Fruit fly (Drosophila melanogaster) whole organism, embryonic: Measurements from ENCODE around the gene Or83a.

Experiments
- ATbp ChIP-seq: fragments of 200-800 bp; sonication (Bioruptor generic); optimal IDR thresholded peaks from 2 replicates; lab custom pipeline; 2017; ENCODE audit warnings: missing biosample characterization, mild to moderate bottlenecking, missing genetic modification characterization, missing genetic modification reagents
- B-H2 ChIP-seq: fragments of 200-800 bp; sonication (Bioruptor generic); optimal IDR thresholded peaks from 2 replicates; lab custom pipeline; 2018; ENCODE audit warnings: missing biosample characterization, mild to moderate bottlenecking, missing genetic modification characterization
- CG11093 ChIP-seq: fragments of 200-800 bp; sonication (Bioruptor generic); IDR thresholded peaks from 3 replicates; pipeline ENCODE4 v1.3.6; 2022; ENCODE audit warnings: missing biosample characterization, missing genetic modification characterization
- CG11696 ChIP-seq: fragments of 200-800 bp; sonication (Bioruptor generic); IDR thresholded peaks from 2 replicates; pipeline ENCODE4 v1.3.6; 2022; ENCODE audit warnings: missing biosample characterization, missing genetic modification characterization
- CG15073 ChIP-seq: fragments of 200-800 bp; sonication (Bioruptor generic); optimal IDR thresholded peaks from 2 replicates; lab custom pipeline; 2016; ENCODE audit warnings: missing biosample characterization, missing genetic modification characterization
- CG1602 ChIP-seq: fragments of 200-800 bp; sonication (Bioruptor generic); optimal IDR thresholded peaks from 3 replicates; lab custom pipeline; 2016; ENCODE audit warnings: missing biosample characterization, missing genetic modification characterization
- CG17361 ChIP-seq: fragments of 200-800 bp; sonication (Bioruptor generic); IDR thresholded peaks from 3 replicates; pipeline ENCODE4 v1.3.6; 2022; ENCODE audit warnings: missing biosample characterization, missing genetic modification characterization
- CG31365 ChIP-seq: fragments of 200-800 bp; sonication (Bioruptor generic); optimal IDR thresholded peaks from 2 replicates; lab custom pipeline; 2018; ENCODE audit warnings: missing biosample characterization, mild to moderate bottlenecking, missing genetic modification characterization
- CG32532 ChIP-seq: fragments of 200-800 bp; sonication (Bioruptor generic); IDR thresholded peaks from 2 replicates; pipeline ENCODE4 v1.3.6; 2022; ENCODE audit warnings: missing biosample characterization, missing genetic modification characterization
- CG34224 ChIP-seq: fragments of 200-800 bp; sonication (Bioruptor generic); IDR thresholded peaks from 3 replicates; pipeline ENCODE4 v1.3.6; 2022; ENCODE audit warnings: missing biosample characterization, missing genetic modification characterization; ENCODE audit not compliant: partially characterized antibody
- CG3726 ChIP-seq: fragments of 200-800 bp; sonication (Bioruptor generic); IDR thresholded peaks from 3 replicates; pipeline ENCODE4, ENCODE4 v1.3.6; 2022; ENCODE audit warnings: missing biosample characterization, missing genetic modification characterization
- CG43689 ChIP-seq: fragments of 200-800 bp; sonication (Bioruptor generic); IDR thresholded peaks from 2 replicates; pipeline ENCODE4 v1.3.6; 2022; ENCODE audit warnings: missing biosample characterization, missing genetic modification characterization
- CG5180 ChIP-seq: fragments of 200-800 bp; sonication (Bioruptor generic); optimal IDR thresholded peaks from 3 replicates; lab custom pipeline; 2017; ENCODE audit warnings: missing biosample characterization, missing genetic modification characterization, mild to moderate bottlenecking, moderate library complexity, missing genetic modification reagents
- CG5953 ChIP-seq: fragments of 200-800 bp; sonication (Bioruptor generic); IDR thresholded peaks from 2 replicates; pipeline ENCODE4 v1.3.6; 2022; ENCODE audit warnings: missing biosample characterization, missing genetic modification characterization
- CG7357 ChIP-seq: fragments of 200-800 bp; sonication (Bioruptor generic); IDR thresholded peaks from 3 replicates; pipeline ENCODE4 v1.3.6; 2022; ENCODE audit warnings: missing biosample characterization, missing genetic modification characterization
- CG7745 ChIP-seq: fragments of 200-800 bp; sonication (Bioruptor generic); optimal IDR thresholded peaks from 2 replicates; lab custom pipeline; 2018; ENCODE audit warnings: missing biosample characterization, mild to moderate bottlenecking, missing genetic modification characterization, moderate library complexity
- CG8089 ChIP-seq: fragments of 200-800 bp; sonication (Bioruptor generic); optimal IDR thresholded peaks from 3 replicates; lab custom pipeline; 2016; ENCODE audit warnings: missing biosample characterization, missing genetic modification characterization
- CkIIα-i1 ChIP-seq: fragments of 200-800 bp; sonication (Bioruptor generic); IDR thresholded peaks from 2 replicates; pipeline ENCODE4 v1.3.6; 2022; ENCODE audit warnings: missing biosample characterization, missing genetic modification characterization
- Dip2 ChIP-seq: fragments of 200-800 bp; sonication (Bioruptor generic); IDR thresholded peaks from 2 replicates; pipeline ENCODE4 v1.3.6; 2022; ENCODE audit warnings: missing biosample characterization, missing genetic modification characterization
- Dip3 ChIP-seq: fragments of 200-800 bp; sonication (Bioruptor generic); optimal IDR thresholded peaks from 3 replicates; lab custom pipeline; 2016; ENCODE audit warnings: missing biosample characterization, missing genetic modification characterization
- Dll ChIP-seq: fragments of 200-800 bp; sonication (Bioruptor generic); IDR thresholded peaks from 4 replicates; pipeline ENCODE4 v1.3.6; 2022; ENCODE audit warnings: missing biosample characterization, missing genetic modification characterization; ENCODE audit not compliant: partially characterized antibody
- Doc2 ChIP-seq: fragments of 200-800 bp; sonication (Bioruptor generic); IDR thresholded peaks from 2 replicates; pipeline ENCODE4 v1.3.6; 2022; ENCODE audit warnings: missing biosample characterization, missing genetic modification characterization
- Hand ChIP-seq: fragments of 200-800 bp; sonication (Bioruptor generic); optimal IDR thresholded peaks from 2 replicates; lab custom pipeline; 2017; ENCODE audit warnings: mild to moderate bottlenecking, missing biosample characterization, missing genetic modification reagents, missing genetic modification characterization
- HmgD ChIP-seq: fragments of 200-800 bp; sonication (Bioruptor generic); optimal IDR thresholded peaks from 3 replicates; lab custom pipeline; 2016; ENCODE audit warnings: missing biosample characterization, missing genetic modification characterization
- HmgZ ChIP-seq: fragments of 200-800 bp; sonication (Bioruptor generic); optimal IDR thresholded peaks from 2 replicates; lab custom pipeline; 2018; ENCODE audit warnings: missing biosample characterization, mild to moderate bottlenecking, missing genetic modification characterization
- Lim3 ChIP-seq: fragments of 200-800 bp; sonication (Bioruptor generic); IDR thresholded peaks from 2 replicates; pipeline ENCODE4 v1.3.6; 2022; ENCODE audit warnings: missing biosample characterization, missing genetic modification characterization
- Max ChIP-seq: fragments of 200-800 bp; sonication (Bioruptor generic); optimal IDR thresholded peaks from 2 replicates; lab custom pipeline; 2016; ENCODE audit warnings: missing biosample characterization, mild to moderate bottlenecking, missing genetic modification characterization
- Mrtf ChIP-seq: fragments of 200-800 bp; sonication (Bioruptor generic); IDR thresholded peaks from 3 replicates; pipeline ENCODE4 v1.3.6; 2022; ENCODE audit warnings: missing biosample characterization, missing genetic modification characterization
- Nf-YB ChIP-seq: fragments of 200-800 bp; sonication (Bioruptor generic); optimal IDR thresholded peaks from 3 replicates; lab custom pipeline; 2019; ENCODE audit warnings: missing biosample characterization, mild to moderate bottlenecking, missing genetic modification characterization, moderate library complexity
- Oli ChIP-seq: fragments of 200-800 bp; sonication (Bioruptor generic); optimal IDR thresholded peaks from 2 replicates; lab custom pipeline; 2018; ENCODE audit warnings: missing biosample characterization, mild to moderate bottlenecking, missing genetic modification characterization, moderate library complexity
- Opbp ChIP-seq: fragments of 200-800 bp; sonication (Bioruptor generic); IDR thresholded peaks from 3 replicates; pipeline ENCODE4 v1.3.6; 2022; ENCODE audit warnings: missing biosample characterization, missing genetic modification characterization; ENCODE audit not compliant: partially characterized antibody
- Rfx ChIP-seq: fragments of 200-800 bp; sonication (Bioruptor generic); IDR thresholded peaks from 2 replicates; pipeline ENCODE4 v1.3.6; 2022; ENCODE audit warnings: missing biosample characterization, missing genetic modification characterization
- Taf1 ChIP-seq: fragments of 200-800 bp; sonication (Bioruptor generic); IDR thresholded peaks from 2 replicates; pipeline ENCODE4 v1.3.6; 2022; ENCODE audit warnings: missing biosample characterization, missing genetic modification characterization
- aop ChIP-seq: fragments of 200-800 bp; sonication (Bioruptor generic); IDR thresholded peaks from 2 replicates; pipeline ENCODE4 v1.3.6; 2022; ENCODE audit warnings: missing biosample characterization, missing genetic modification characterization
- bab2 ChIP-seq: fragments of 200-800 bp; sonication (Bioruptor generic); optimal IDR thresholded peaks from 2 replicates; lab custom pipeline; 2016; ENCODE audit warnings: missing biosample characterization, missing genetic modification characterization
- br ChIP-seq: fragments of >200 bp; optimal IDR thresholded peaks from 2 replicates; lab custom pipeline; 2017
- ci ChIP-seq: fragments of 200-800 bp; sonication (Bioruptor generic); IDR thresholded peaks from 3 replicates; pipeline ENCODE4 v1.3.6; 2022; ENCODE audit warnings: missing biosample characterization, missing genetic modification characterization
- dm ChIP-seq: fragments of 200-800 bp; sonication (Bioruptor generic); optimal IDR thresholded peaks from 3 replicates; lab custom pipeline; 2016; ENCODE audit warnings: missing biosample characterization, missing genetic modification characterization
- exex ChIP-seq: fragments of 200-800 bp; sonication (Bioruptor generic); optimal IDR thresholded peaks from 4 replicates; lab custom pipeline; 2018; ENCODE audit warnings: missing biosample characterization, mild to moderate bottlenecking, missing genetic modification characterization, moderate library complexity
- ftz-f1 ChIP-seq: fragments of 200-800 bp; sonication (Bioruptor generic); optimal IDR thresholded peaks from 2 replicates; lab custom pipeline; 2016; ENCODE audit warnings: missing biosample characterization, missing genetic modification characterization
- luna ChIP-seq: fragments of 200-800 bp; sonication (Bioruptor generic); optimal IDR thresholded peaks from 2 replicates; lab custom pipeline; 2016; ENCODE audit warnings: missing biosample characterization, missing genetic modification characterization
- org-1 ChIP-seq: fragments of 200-800 bp; sonication (Bioruptor generic); optimal IDR thresholded peaks from 2 replicates; lab custom pipeline; 2017; ENCODE audit warnings: missing biosample characterization, missing genetic modification characterization
- p53 ChIP-seq: fragments of 200-800 bp; sonication (Bioruptor generic); optimal IDR thresholded peaks from 2 replicates; lab custom pipeline; 2016; ENCODE audit warnings: missing biosample characterization, missing genetic modification characterization
- sc ChIP-seq, 3 experiments: fragments of >200 bp in 2 of 3; fragments of 200-800 bp in 1 of 3; sonication (Bioruptor generic) in 1 of 3; optimal IDR thresholded peaks; 2 replicates in 2 of 3; 3 replicates in 1 of 3; lab custom pipeline; 2017; ENCODE audit warnings: mild to moderate bottlenecking in 1 of 3, missing biosample characterization in 1 of 3, missing genetic modification characterization in 1 of 3, missing genetic modification reagents in 1 of 3
- shn ChIP-seq: fragments of 200-800 bp; sonication (Bioruptor generic); optimal IDR thresholded peaks from 3 replicates; lab custom pipeline; 2016; ENCODE audit warnings: missing biosample characterization, missing genetic modification characterization
- slbo ChIP-seq: fragments of 200-800 bp; sonication (Bioruptor generic); IDR thresholded peaks from 2 replicates; pipeline ENCODE4 v1.3.6; 2022; ENCODE audit warnings: missing biosample characterization, missing genetic modification characterization
- sob ChIP-seq: fragments of 200-800 bp; sonication (Bioruptor generic); IDR thresholded peaks from 2 replicates; pipeline ENCODE4 v1.3.6; 2022; ENCODE audit warnings: missing biosample characterization, missing genetic modification characterization
- tgo ChIP-seq: fragments of 200-800 bp; sonication (Bioruptor generic); IDR thresholded peaks from 3 replicates; pipeline ENCODE4 v1.3.6; 2022; ENCODE audit warnings: missing biosample characterization, missing genetic modification characterization
- ttk ChIP-seq: fragments of 200-800 bp; sonication (Bioruptor generic); IDR thresholded peaks from 2 replicates; pipeline ENCODE4 v2.1.2; 2022; ENCODE audit warnings: missing biosample characterization, missing genetic modification characterization
- tup ChIP-seq: fragments of 200-800 bp; sonication (Bioruptor generic); optimal IDR thresholded peaks from 2 replicates; lab custom pipeline; 2016; ENCODE audit warnings: missing biosample characterization, mild to moderate bottlenecking, missing genetic modification characterization, moderate library complexity
- usp ChIP-seq: fragments of >200 bp; optimal IDR thresholded peaks from 2 replicates; lab custom pipeline; 2017; ENCODE audit warnings: missing biosample characterization, missing genetic modification characterization

The Or83a gene

DNA sequence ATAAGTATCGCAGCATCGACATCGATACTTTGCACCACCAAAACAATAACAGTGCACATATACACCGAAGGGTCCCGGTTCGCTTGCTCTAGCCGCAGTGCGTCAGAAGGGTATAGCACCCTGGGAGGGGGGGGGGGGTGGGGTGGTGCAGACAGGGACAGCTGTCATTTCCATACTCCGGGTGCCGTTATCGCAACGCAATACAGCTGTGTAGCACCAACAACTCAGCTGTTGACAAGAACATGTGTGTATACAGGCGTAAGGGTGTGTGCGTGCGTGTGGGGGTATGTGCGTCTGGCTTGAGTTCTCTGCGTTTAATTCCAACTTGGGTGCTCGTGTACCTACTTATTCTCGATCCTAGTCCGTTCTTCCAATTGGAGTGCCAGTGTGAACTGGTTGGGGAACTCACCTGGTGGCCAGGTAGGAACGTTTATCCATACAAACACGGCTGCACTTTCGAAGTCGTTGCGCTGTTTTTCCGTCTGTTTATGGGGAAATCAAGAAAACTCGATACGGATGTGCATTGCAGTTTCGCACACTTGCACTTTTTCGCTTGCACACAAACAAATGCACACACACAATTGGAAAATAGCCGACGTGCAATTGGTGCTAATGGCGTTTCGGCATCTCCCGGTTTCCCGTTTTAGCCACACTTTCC is 31.4 kb downstream of the Or83a start (continued):
- TF ChIP-seq Dll (peak; percentile 18; the same call in 1 of the 4 replicates), usp (GFP tag; lab: Kevin White, UChicago) (no peak), slbo (GFP tag; lab: Robert Waterston, UW) (no peak), CG7745 (tag; lab: Kevin White, UChicago) (no peak), luna (no peak), CG5180 (peak; percentile 0), B-H2 (peak; percentile 10), ttk (GFP tag; lab: Robert Waterston, UW) (no peak), shn (GFP tag; lab: Kevin White, UChicago) (no peak), dm (GFP tag; lab: Kevin White, UChicago) (no peak), Dip2 (GFP tag; lab: Robert Waterston, UW) (no peak), HmgD (no peak), CG34224 (GFP tag; lab: Robert Waterston, UW) (peak; percentile 37; the same call in 2 of the 3 replicates), bab2 (GFP tag; lab: Kevin White, UChicago) (no peak), Taf1 (GFP tag; lab: Robert Waterston, UW) (peak; percentile 15; the same call in 1 of the 2 replicates), Nf-YB (GFP tag; lab: Kevin White, UChicago) (no peak), CG11696 (GFP tag; lab: Robert Waterston, UW) (no peak), exex (tag; lab: Kevin White, UChicago) (peak; percentile 21), org-1 (peak; percentile 29), CG15073 (no peak), CG1602 (GFP tag; lab: Kevin White, UChicago) (no peak), tup (GFP tag; lab: Kevin White, UChicago) (no peak), Lim3 (GFP tag; lab: Robert Waterston, UW) (no peak), CG31365 (tag; lab: Kevin White, UChicago) (no peak), CG7357 (GFP tag; lab: Robert Waterston, UW) (no peak), aop (GFP tag; lab: Robert Waterston, UW) (no peak), Rfx (GFP tag; lab: Robert Waterston, UW) (peak; percentile 66), br (lab: Kevin White, UChicago) (no peak), CG11093 (GFP tag; lab: Robert Waterston, UW) (no peak), HmgZ (tag; lab: Kevin White, UChicago) (peak; percentile 0), tgo (GFP tag; lab: Robert Waterston, UW) (no peak), CG3726 (GFP tag; lab: Robert Waterston, UW) (no peak), p53 (GFP tag; lab: Kevin White, UChicago) (no peak), Hand (GFP tag; lab: Kevin White, UChicago) (no peak), Max (no peak), sc (optimal IDR thresholded peaks at IDR 0.05; lab: Kevin White, UChicago) (no peak), sc (GFP tag; optimal IDR thresholded peaks at IDR 0.05; lab: Kevin White, UChicago) (no peak), CG32532 (GFP tag; lab: Robert Waterston, UW) (no peak), ftz-f1 (GFP tag; lab: Kevin White, UChicago) (no peak), CG17361 (no peak; the same call in 2 of the 3 replicates), Doc2 (GFP tag; lab: Robert Waterston, UW) (no peak), Dip3 (no peak), CG43689 (GFP tag; lab: Robert Waterston, UW) (no peak), sob (GFP tag; lab: Robert Waterston, UW) (peak; percentile 38; the same call in 1 of the 2 replicates), ATbp (no peak), CG8089 (no peak), Opbp (GFP tag; lab: Robert Waterston, UW) (peak; percentile 22; the same call in 1 of the 3 replicates), CkIIα-i1 (GFP tag; lab: Robert Waterston, UW) (no peak), Oli (no peak), ci (GFP tag; lab: Robert Waterston, UW) (no peak), Mrtf (no peak), CG5953 (GFP tag; lab: Robert Waterston, UW) (no peak)
